Fruit fly (Drosophila melanogaster): ENCODE measurements around the gene Rtel1.

Rtel1 gene

DNA sequence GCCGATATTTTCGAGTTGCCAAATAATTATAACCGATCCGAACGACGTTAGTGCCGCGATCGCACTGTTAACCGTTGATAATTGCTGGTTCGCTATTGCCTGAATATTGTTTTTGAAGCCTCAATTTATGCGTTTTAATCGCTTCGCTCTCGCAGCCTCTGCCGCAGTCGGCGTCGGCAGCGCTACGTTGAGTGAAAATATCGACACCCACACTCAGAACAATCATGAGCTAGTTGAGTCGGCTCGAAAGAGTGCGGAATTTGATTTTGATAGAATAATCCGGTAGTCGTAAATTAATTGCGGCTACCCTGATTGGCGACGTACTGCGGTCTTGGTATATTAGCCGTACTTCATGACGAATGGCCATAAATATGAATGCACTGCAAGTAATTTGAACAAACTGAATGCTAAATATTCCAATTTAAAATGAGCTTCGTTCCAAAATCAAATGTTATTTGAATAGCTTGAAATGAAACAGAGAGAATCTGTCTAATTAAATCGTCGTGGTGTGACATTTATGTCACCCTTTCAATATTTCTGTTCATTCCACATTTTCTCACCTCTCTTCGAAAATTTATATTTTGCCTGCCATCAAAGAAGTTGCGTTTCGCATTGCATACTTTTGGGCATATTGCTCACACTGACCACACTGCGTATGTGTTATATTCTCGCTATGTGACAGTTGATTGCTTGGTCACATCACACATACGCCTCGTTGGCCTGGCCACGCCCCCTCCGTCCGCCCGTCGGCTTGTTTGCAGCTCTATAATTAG, 31.9 kb upstream of the Rtel1 start (continued):
- TF ChIP-seq kni (GFP tag; optimal IDR thresholded peaks at IDR 0.05) (no peak), yki (optimal IDR thresholded peaks at IDR 0.05) (no peak), CG8089 (GFP tag; optimal IDR thresholded peaks at IDR 0.05) (no peak), Rfx (GFP tag; IDR thresholded peaks at IDR 0.05) (no peak), CG13287 (GFP tag; IDR thresholded peaks at IDR 0.05; ENCODE audit: partially characterized antibody) (peak; percentile 42; the same call in 1 of the 2 replicates), salm (tag; optimal IDR thresholded peaks at IDR 0.05) (no peak), CG10979 (tag; optimal IDR thresholded peaks at IDR 0.05) (peak; percentile 50), zf30C (GFP tag; optimal IDR thresholded peaks at IDR 0.05) (peak; percentile 43), Pdp1 (GFP tag; optimal IDR thresholded peaks at IDR 0.05) (peak in 1 of 2 experiments; percentile 18), CG6813 (GFP tag; optimal IDR thresholded peaks at IDR 0.05) (no peak), Bgb (GFP tag; IDR thresholded peaks at IDR 0.05; ENCODE audit: partially characterized antibody) (peak; percentile 7; the same call in 1 of the 2 replicates), sens (GFP tag) (peak; percentile 73), CG18011 (GFP tag; optimal IDR thresholded peaks at IDR 0.05) (no peak), chif (GFP tag; optimal IDR thresholded peaks at IDR 0.05) (no peak), gem (tag; optimal IDR thresholded peaks at IDR 0.05) (peak; percentile 18), Deaf1 (tag; optimal IDR thresholded peaks at IDR 0.05) (peak; percentile 3), z (GFP tag; IDR thresholded peaks at IDR 0.05) (peak; percentile 83), Xrp1 (GFP tag; IDR thresholded peaks at IDR 0.05) (peak; percentile 19; the same call in 1 of the 2 replicates), CG7839 (tag; optimal IDR thresholded peaks at IDR 0.05) (peak; percentile 19), ind (GFP tag; optimal IDR thresholded peaks at IDR 0.05) (no peak), CG5180 (GFP tag; optimal IDR thresholded peaks at IDR 0.05) (peak; percentile 1), Atf6 (GFP tag; IDR thresholded peaks at IDR 0.05) (0 out of 2 replicates have a peak, but pooled peaks have one; percentile 7), CG9727 (GFP tag; optimal IDR thresholded peaks at IDR 0.05) (no peak), abd-A (tag; optimal IDR thresholded peaks at IDR 0.05) (no peak), Scr (GFP tag; IDR thresholded peaks at IDR 0.05; ENCODE audit: partially characterized antibody) (no peak), CG8944 (GFP tag; optimal IDR thresholded peaks at IDR 0.05) (no peak), mirr (GFP tag; optimal IDR thresholded peaks at IDR 0.05) (no peak), odd (GFP tag; optimal IDR thresholded peaks at IDR 0.05) (no peak), CG1529 (GFP tag; optimal IDR thresholded peaks at IDR 0.05) (no peak), CTCF (GFP tag; optimal IDR thresholded peaks at IDR 0.05) (peak; percentile 27), slou (GFP tag; optimal IDR thresholded peaks at IDR 0.05) (no peak), Mes4 (GFP tag; optimal IDR thresholded peaks at IDR 0.05) (no peak), CG3065 (GFP tag; optimal IDR thresholded peaks at IDR 0.05) (peak; percentile 25), Eip74EF (GFP tag; optimal IDR thresholded peaks at IDR 0.05) (no peak), CG17802 (tag; optimal IDR thresholded peaks at IDR 0.05) (no peak), NfI (GFP tag; optimal IDR thresholded peaks at IDR 0.05) (no peak), Six4 (GFP tag; optimal IDR thresholded peaks at IDR 0.05) (no peak), gfzf (GFP tag; optimal IDR thresholded peaks at IDR 0.05) (no peak), Neu2 (GFP tag; optimal IDR thresholded peaks at IDR 0.05; ENCODE audit: borderline replicate concordance) (no peak), CG11504 (tag; optimal IDR thresholded peaks at IDR 0.05) (peak; percentile 19), exex (tag; optimal IDR thresholded peaks at IDR 0.05) (peak; percentile 24), schlank (tag; optimal IDR thresholded peaks at IDR 0.05) (no peak), CG15269 (tag; optimal IDR thresholded peaks at IDR 0.05) (peak; percentile 19), CG10462 (GFP tag; optimal IDR thresholded peaks at IDR 0.05) (no peak), so (GFP tag; IDR thresholded peaks at IDR 0.05) (0 out of 3 replicates have a peak, but pooled peaks have one; percentile 30), CG8290 (GFP tag; optimal IDR thresholded peaks at IDR 0.05) (no peak), CG8290 (tag; optimal IDR thresholded peaks at IDR 0.05) (peak in 1 of 2 experiments; percentile 23), CG2889 (GFP tag; IDR thresholded peaks at IDR 0.05) (no peak), sisA (GFP tag; IDR thresholded peaks at IDR 0.05) (no peak)

Measured in whole organism, embryonic.